Worm (Caenorhabditis elegans): ENCODE data around the gene ocr-3.

The ocr-3 gene

ce11 chrX:15188510-15188909, 20.0 kb downstream of the ocr-3 start:
- peak; percentile 16 for TF ChIP-seq skn-1 (tag; optimal IDR thresholded peaks at IDR 0.05)
- TF ChIP-seq ama-1 (optimal IDR thresholded peaks at IDR 0.05) = no peak

ce11 chrX:15188986-15189675, 20.6 kb downstream of the ocr-3 start:
- TF ChIP-seq daf-12 (tag; optimal IDR thresholded peaks at IDR 0.05) (no peak), nhr-77 (tag; optimal IDR thresholded peaks at IDR 0.05) (no peak), ceh-9 (tag; optimal IDR thresholded peaks at IDR 0.05) (peak; percentile 66), lin-15B (tag; optimal IDR thresholded peaks at IDR 0.05) (peak; percentile 14), nhr-12 (tag; optimal IDR thresholded peaks at IDR 0.05) (no peak), ama-1 (optimal IDR thresholded peaks at IDR 0.05) (no peak), zag-1 (tag; optimal IDR thresholded peaks at IDR 0.05) (no peak), elt-1 (tag; optimal IDR thresholded peaks at IDR 0.05) (peak; percentile 37), fos-1 (tag; optimal IDR thresholded peaks at IDR 0.05) (no peak), nhr-25 (tag; optimal IDR thresholded peaks at IDR 0.05) (no peak), eor-1 (tag; optimal IDR thresholded peaks at IDR 0.05) (no peak), hmg-11 (tag; optimal IDR thresholded peaks at IDR 0.05) (peak; percentile 64), egl-5 (tag; optimal IDR thresholded peaks at IDR 0.05) (peak; percentile 73), tbx-2 (tag; optimal IDR thresholded peaks at IDR 0.05) (peak; percentile 66), elt-3 (tag; optimal IDR thresholded peaks at IDR 0.05) (no peak), mml-1 (tag; optimal IDR thresholded peaks at IDR 0.05) (no peak), unc-39 (tag; optimal IDR thresholded peaks at IDR 0.05) (no peak), mdl-1 (tag; optimal IDR thresholded peaks at IDR 0.05) (no peak), nhr-76 (tag; optimal IDR thresholded peaks at IDR 0.05) (no peak), unc-62 (GFP tag; optimal IDR thresholded peaks at IDR 0.05) (peak; percentile 72), aly-2 (tag; optimal IDR thresholded peaks at IDR 0.05) (no peak), ZK546.5 (tag; optimal IDR thresholded peaks at IDR 0.05) (no peak), elt-2 (tag; optimal IDR thresholded peaks at IDR 0.05) (no peak), nhr-11 (tag; optimal IDR thresholded peaks at IDR 0.05) (no peak), fkh-10 (GFP tag; optimal IDR thresholded peaks at IDR 0.05) (peak; percentile 63), nhr-28 (tag; optimal IDR thresholded peaks at IDR 0.05) (no peak), ztf-11 (tag; optimal IDR thresholded peaks at IDR 0.05) (no peak), nhr-237 (tag; optimal IDR thresholded peaks at IDR 0.05) (no peak), ceh-28 (tag; optimal IDR thresholded peaks at IDR 0.05) (peak; percentile 4), fkh-2 (tag; optimal IDR thresholded peaks at IDR 0.05) (no peak), ceh-82 (tag; optimal IDR thresholded peaks at IDR 0.05) (no peak), egl-27 (tag; optimal IDR thresholded peaks at IDR 0.05) (no peak), snpc-4 (tag; optimal IDR thresholded peaks at IDR 0.05) (peak; percentile 69), pqm-1 (tag; optimal IDR thresholded peaks at IDR 0.05) (no peak), nhr-43 (tag; optimal IDR thresholded peaks at IDR 0.05; ENCODE audit: poor library complexity, severe bottlenecking) (no peak), nfya-1 (tag; optimal IDR thresholded peaks at IDR 0.05; ENCODE audit: insufficient read depth) (peak; percentile 85), skn-1 (tag; optimal IDR thresholded peaks at IDR 0.05) (no peak), ceh-16 (tag; optimal IDR thresholded peaks at IDR 0.05) (no peak), pha-4 (tag; optimal IDR thresholded peaks at IDR 0.05) (peak; percentile 16), nhr-67 (tag; optimal IDR thresholded peaks at IDR 0.05) (no peak), ztf-4 (tag; optimal IDR thresholded peaks at IDR 0.05) (no peak), nhr-23 (tag; optimal IDR thresholded peaks at IDR 0.05) (no peak), sea-2 (GFP tag; optimal IDR thresholded peaks at IDR 0.05) (no peak), lin-39 (tag; optimal IDR thresholded peaks at IDR 0.05) (peak; percentile 92), R02D3.7 (tag; optimal IDR thresholded peaks at IDR 0.05) (no peak), jun-1 (tag; optimal IDR thresholded peaks at IDR 0.05) (no peak), lsy-12 (tag; optimal IDR thresholded peaks at IDR 0.05) (no peak)
